Fruit fly (Drosophila melanogaster): ENCODE data around the gene mop.

- no peak for TF ChIP-seq psq (optimal IDR thresholded peaks at IDR 0.05)
- TF ChIP-seq EcR (GFP tag; optimal IDR thresholded peaks at IDR 0.05): no peak
- TF ChIP-seq Dll (optimal IDR thresholded peaks at IDR 0.05): no peak
These were observed 27.3 kb upstream of the mop start, which contains the start of gene gnu for dm6 chr3L:14803236-14803635.
